Fruit fly (Drosophila melanogaster): ENCODE results near the gene CG15696.

- TF ChIP-seq CG9948 (tag; optimal IDR thresholded peaks at IDR 0.05): no peak
- no peak for TF ChIP-seq CG17806 (tag; optimal IDR thresholded peaks at IDR 0.05)
- TF ChIP-seq CG8301 (tag; optimal IDR thresholded peaks at IDR 0.05): no peak
- TF ChIP-seq Snoo (tag; optimal IDR thresholded peaks at IDR 0.05): no peak
These were observed 8.1 kb upstream of the CG15696 start for dm6 chr3R:20838787-20839186.

All from whole organism, pupa.